Fruit fly (Drosophila melanogaster) whole organism, wandering third instar larva: ENCODE measurements around the gene Adi1.

Source experiments
- Abd-B ChIP-seq: fragments of >200 bp; optimal IDR thresholded peaks from 2 replicates; lab custom pipeline; 2017; ENCODE audit warnings: missing biosample characterization, missing genetic modification characterization
- Dfd ChIP-seq: fragments of >200 bp; optimal IDR thresholded peaks from 2 replicates; lab custom pipeline; 2017; ENCODE audit warnings: missing biosample characterization, missing genetic modification characterization
- GATAd ChIP-seq: sonication (Bioruptor generic); optimal IDR thresholded peaks from 2 replicates; lab custom pipeline; 2016; ENCODE audit warnings: missing biosample characterization, missing genetic modification characterization
- Rel ChIP-seq, 2 experiments: fragments of 200-800 bp; sonication (Bioruptor generic) in 1 of 2; optimal IDR thresholded peaks; 2 replicates in 1 of 2; 3 replicates in 1 of 2; lab custom pipeline; 2016 to 2019; ENCODE audit warnings: mild to moderate bottlenecking in 2 of 2, missing biosample characterization in 2 of 2, missing genetic modification characterization in 2 of 2, moderate library complexity in 1 of 2
- dl ChIP-seq, 2 experiments: fragments of 175-275, 200-275 bp in 1 of 2; fragments of 200-275 bp in 1 of 2; sonication (Bioruptor generic); optimal IDR thresholded peaks; lab custom pipeline; 2018; ENCODE audit warnings: mild to moderate bottlenecking in 2 of 2, missing biosample characterization in 2 of 2, missing genetic modification characterization in 2 of 2, moderate library complexity in 2 of 2; ENCODE audit not compliant: partially characterized antibody in 2 of 2, insufficient read depth in 1 of 2
- ey ChIP-seq: fragments of 200-800 bp; sonication (Bioruptor generic); optimal IDR thresholded peaks from 2 replicates; lab custom pipeline; 2016; ENCODE audit warnings: missing biosample characterization, missing genetic modification characterization
- h ChIP-seq: fragments of 200-800 bp; sonication (Bioruptor generic); optimal IDR thresholded peaks from 3 replicates; lab custom pipeline; 2016; ENCODE audit warnings: missing biosample characterization, mild to moderate bottlenecking, missing genetic modification characterization
- psq ChIP-seq: fragments of 200-800 bp; sonication (Bioruptor generic); optimal IDR thresholded peaks from 3 replicates; lab custom pipeline; 2017; ENCODE audit warnings: missing biosample characterization, mild to moderate bottlenecking, missing genetic modification characterization, moderate library complexity
- tai ChIP-seq: sonication (Bioruptor generic); optimal IDR thresholded peaks from 2 replicates; lab custom pipeline; 2016; ENCODE audit warnings: missing biosample characterization, missing genetic modification characterization
- woc ChIP-seq: sonication (Bioruptor generic); optimal IDR thresholded peaks from 2 replicates; lab custom pipeline; 2016; ENCODE audit warnings: missing biosample characterization, mild to moderate bottlenecking, missing genetic modification characterization

- no peak for TF ChIP-seq dl (GFP tag; optimal IDR thresholded peaks at IDR 0.05; lab: Kevin White, UChicago; ENCODE audit: insufficient read depth in 1 of 2, partially characterized antibody in 2 of 2)
- TF ChIP-seq GATAd: no peak
- peak; percentile 66 for TF ChIP-seq psq
- no peak for TF ChIP-seq Abd-B
- no peak for TF ChIP-seq ey (GFP tag; lab: Kevin White, UChicago)
- TF ChIP-seq tai (GFP tag; lab: Kevin White, UChicago): no peak
- no peak for TF ChIP-seq Rel (GFP tag; optimal IDR thresholded peaks at IDR 0.05; lab: Kevin White, UChicago)
- TF ChIP-seq Rel (tag; optimal IDR thresholded peaks at IDR 0.05; lab: Kevin White, UChicago): peak; percentile 7
- no peak for TF ChIP-seq woc (GFP tag; lab: Kevin White, UChicago)
- TF ChIP-seq h: no peak
- TF ChIP-seq Dfd (GFP tag; lab: Kevin White, UChicago): no peak
Measured at dm6 chr3L:10677816-10678215, 14.6 kb downstream of the Adi1 start.
